Worm (Caenorhabditis elegans): ENCODE measurements around the gene C09G4.4.

Gene C09G4.4

ce11 chrIV:8540268-8540667, 27.5 kb downstream of the C09G4.4 start:
- TF ChIP-seq pha-4 (tag; optimal IDR thresholded peaks at IDR 0.05), result peak; percentile 14
- no peak for TF ChIP-seq hlh-1 (tag; optimal IDR thresholded peaks at IDR 0.05)

DNA sequence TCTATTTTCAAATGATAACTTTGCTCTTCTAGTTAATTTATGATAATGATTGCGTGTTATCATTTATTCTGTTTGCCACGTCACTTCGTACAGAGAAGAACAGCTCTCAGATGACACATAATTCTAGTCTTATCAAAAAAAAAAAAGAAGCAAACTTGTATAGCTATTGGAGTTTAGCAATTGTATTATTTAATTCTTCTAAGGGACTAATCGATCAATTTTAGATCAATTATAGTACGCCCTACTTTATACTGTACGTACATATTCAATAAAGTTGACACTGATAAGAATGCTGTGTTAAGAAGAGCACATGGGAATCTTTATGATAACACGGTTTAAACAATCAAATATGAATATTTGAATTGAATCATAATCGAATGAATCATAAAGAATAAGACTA, 29.5 kb downstream of the C09G4.4 start:
- TF ChIP-seq ztf-11 (tag; optimal IDR thresholded peaks at IDR 0.05), result no peak
- TF ChIP-seq blmp-1 (tag; optimal IDR thresholded peaks at IDR 0.05), result no peak

- TF ChIP-seq M03D4.4 (tag; optimal IDR thresholded peaks at IDR 0.05) (no peak), nhr-76 (tag; optimal IDR thresholded peaks at IDR 0.05) (no peak), ztf-11 (tag; optimal IDR thresholded peaks at IDR 0.05) (no peak), snpc-4 (tag; optimal IDR thresholded peaks at IDR 0.05) (no peak), ham-2 (GFP tag; optimal IDR thresholded peaks at IDR 0.05) (no peak), lin-13 (tag; optimal IDR thresholded peaks at IDR 0.05) (no peak), elt-1 (tag; optimal IDR thresholded peaks at IDR 0.05; ENCODE audit: borderline replicate concordance, insufficient read depth) (no peak), mep-1 (tag; optimal IDR thresholded peaks at IDR 0.05) (no peak), sem-2 (GFP tag; optimal IDR thresholded peaks at IDR 0.05) (no peak), ces-1 (GFP tag; optimal IDR thresholded peaks at IDR 0.05) (no peak), unc-120 (tag; optimal IDR thresholded peaks at IDR 0.05; ENCODE audit: poor library complexity, severe bottlenecking) (no peak), nhr-2 (tag; optimal IDR thresholded peaks at IDR 0.05) (no peak)
Measured at ce11 chrIV:8559132-8559531, 46.4 kb downstream of the C09G4.4 start, which contains the start of gene npr-22. Gene npr-22 (plus strand): TSS chrIV:8559432.
